Worm (Caenorhabditis elegans) whole organism, L4/young adult: Measurements from ENCODE around the gene oat-1.

ENCODE experiments used
- W03F9.2 ChIP-seq: fragments of 150-350 bp; optimal IDR thresholded peaks from 2 replicates; lab custom pipeline; 2014; ENCODE audit warnings: missing biosample characterization, missing genetic modification characterization
- dao-5 ChIP-seq: sonication (generic microtip); optimal IDR thresholded peaks from 2 replicates; lab custom pipeline; 2016; ENCODE audit warnings: missing genotype, missing genetic modification characterization, moderate library complexity, missing compliant biosample characterization
- him-1 ChIP-seq: sonication (generic microtip); optimal IDR thresholded peaks from 2 replicates; lab custom pipeline; 2016; ENCODE audit warnings: missing genotype, missing genetic modification reagents, missing genetic modification characterization, missing compliant biosample characterization

The oat-1 gene

ce11 chrIV:8487183-8487582 is 14.8 kb upstream of the oat-1 start, which contains the start of gene srlf-3:
srlf-3 (plus strand) TSS chrIV:8487483.
- TF ChIP-seq W03F9.2 (tag; lab: Kevin White, UChicago) (no peak), dao-5 (no peak), him-1 (tag; lab: Kevin White, UChicago) (no peak)

- TF ChIP-seq him-1 (tag; lab: Kevin White, UChicago) (no peak), W03F9.2 (tag; lab: Kevin White, UChicago) (no peak), dao-5 (no peak)
Measured at ce11 chrIV:8481308-8481707, 8.9 kb upstream of the oat-1 start, which contains the start of gene spp-8. spp-8 (plus strand) TSS chrIV:8481664.

ce11 chrIV:8479346-8479745 is 7.0 kb upstream of the oat-1 start, which contains the start of gene hlh-12:
hlh-12 (minus strand) TSS chrIV:8479446.
- no peak for TF ChIP-seq W03F9.2 (tag; lab: Kevin White, UChicago)
- TF ChIP-seq dao-5: no peak
- no peak for TF ChIP-seq him-1 (tag; lab: Kevin White, UChicago)

ce11 chrIV:8478516-8478915 is 6.1 kb upstream of the oat-1 start:
- TF ChIP-seq him-1 (tag; lab: Kevin White, UChicago) (no peak), dao-5 (no peak), W03F9.2 (tag; lab: Kevin White, UChicago) (no peak)

ce11 chrIV:8476880-8477279 is 4.5 kb upstream of the oat-1 start, which contains the start of gene spp-10:
spp-10 (plus strand) TSS chrIV:8477180.
- no peak for TF ChIP-seq dao-5
- no peak for TF ChIP-seq W03F9.2 (tag; lab: Kevin White, UChicago)
- TF ChIP-seq him-1 (tag; lab: Kevin White, UChicago): no peak

ce11 chrIV:8476166-8476565 is 3.8 kb upstream of the oat-1 start:
- TF ChIP-seq dao-5 (no peak), W03F9.2 (tag; lab: Kevin White, UChicago) (no peak), him-1 (tag; lab: Kevin White, UChicago) (no peak)

ce11 chrIV:8475030-8475679 is 2.8 kb upstream of the oat-1 start:
- TF ChIP-seq W03F9.2 (tag; lab: Kevin White, UChicago): no peak

- TF ChIP-seq dao-5: no peak
- no peak for TF ChIP-seq him-1 (tag; lab: Kevin White, UChicago)
- no peak for TF ChIP-seq W03F9.2 (tag; lab: Kevin White, UChicago)
Measured at ce11 chrIV:8473756-8474155, 1.4 kb upstream of the oat-1 start, which contains the start of gene C28C12.11. C28C12.11 (plus strand) TSS chrIV:8474056.

ce11 chrIV:8464187-8464586 is 8.2 kb downstream of the oat-1 start:
- TF ChIP-seq him-1 (tag; lab: Kevin White, UChicago) (no peak), W03F9.2 (tag; lab: Kevin White, UChicago) (no peak), dao-5 (no peak)

- TF ChIP-seq him-1 (tag; lab: Kevin White, UChicago) (no peak), dao-5 (no peak), W03F9.2 (tag; lab: Kevin White, UChicago) (no peak)
Measured at ce11 chrIV:8463716-8464115, 8.7 kb downstream of the oat-1 start, which contains the start of gene str-176. str-176 (minus strand) TSS chrIV:8463816.

- TF ChIP-seq W03F9.2 (tag; lab: Kevin White, UChicago) (no peak), him-1 (tag; lab: Kevin White, UChicago) (no peak), dao-5 (no peak)
Measured at ce11 chrIV:8463069-8463468, 9.3 kb downstream of the oat-1 start.

ce11 chrIV:8462376-8462775 is 10.0 kb downstream of the oat-1 start:
- TF ChIP-seq him-1 (tag; lab: Kevin White, UChicago) (no peak), dao-5 (no peak), W03F9.2 (tag; lab: Kevin White, UChicago) (no peak)

ce11 chrIV:8461177-8461576 is 11.2 kb downstream of the oat-1 start:
- TF ChIP-seq dao-5 (no peak), W03F9.2 (tag; lab: Kevin White, UChicago) (no peak), him-1 (tag; lab: Kevin White, UChicago) (no peak)

- no peak for TF ChIP-seq W03F9.2 (tag; lab: Kevin White, UChicago)
- TF ChIP-seq dao-5: no peak
Measured at ce11 chrIV:8460208-8460607, 12.2 kb downstream of the oat-1 start, which contains the start of gene ant-1.4. ant-1.4 (minus strand) TSS chrIV:8460308.

- no peak for TF ChIP-seq him-1 (tag; lab: Kevin White, UChicago)
- TF ChIP-seq W03F9.2 (tag; lab: Kevin White, UChicago): no peak
- no peak for TF ChIP-seq dao-5
Measured at ce11 chrIV:8456899-8457298, 15.5 kb downstream of the oat-1 start, which contains the start of gene syx-4. syx-4 (plus strand) TSS chrIV:8457280.
